Fruit fly (Drosophila melanogaster) whole organism, wandering third instar larva: Measurements from ENCODE around the gene CG4935.

Source experiments
- Abd-B ChIP-seq: fragments of >200 bp; optimal IDR thresholded peaks from 2 replicates; lab custom pipeline; 2017; ENCODE audit warnings: missing biosample characterization, missing genetic modification characterization
- CG32264 ChIP-seq: fragments of 200-800 bp; sonication (Bioruptor generic); optimal IDR thresholded peaks from 2 replicates; lab custom pipeline; 2016; ENCODE audit warnings: missing biosample characterization, missing genetic modification characterization
- CrebA ChIP-seq: fragments of 200-800 bp; sonication (Bioruptor generic); optimal IDR thresholded peaks from 2 replicates; lab custom pipeline; 2016; ENCODE audit warnings: missing biosample characterization, mild to moderate bottlenecking, missing genetic modification characterization, borderline replicate concordance
- Dfd ChIP-seq: fragments of >200 bp; optimal IDR thresholded peaks from 2 replicates; lab custom pipeline; 2017; ENCODE audit warnings: missing biosample characterization, missing genetic modification characterization
- Dif ChIP-seq: fragments of 200-275, 200-300 bp; sonication (Bioruptor generic); optimal IDR thresholded peaks from 2 replicates; lab custom pipeline; 2018; ENCODE audit warnings: missing biosample characterization, missing genetic modification characterization; ENCODE audit not compliant: partially characterized antibody
- GATAd ChIP-seq: sonication (Bioruptor generic); optimal IDR thresholded peaks from 2 replicates; lab custom pipeline; 2016; ENCODE audit warnings: missing biosample characterization, missing genetic modification characterization
- HLH106 ChIP-seq: fragments of 200-800 bp; optimal IDR thresholded peaks from 3 replicates; lab custom pipeline; 2019; ENCODE audit warnings: missing biosample characterization, mild to moderate bottlenecking, missing genetic modification characterization, moderate library complexity
- Hnf4 ChIP-seq: fragments of 200-800 bp; sonication (Bioruptor generic); optimal IDR thresholded peaks from 2 replicates; lab custom pipeline; 2016; ENCODE audit warnings: missing biosample characterization, mild to moderate bottlenecking, missing genetic modification characterization
- Hr78 ChIP-seq: fragments of >200 bp; optimal IDR thresholded peaks from 2 replicates; lab custom pipeline; 2017; ENCODE audit warnings: missing biosample characterization, missing genetic modification characterization
- Hr83 ChIP-seq: fragments of 200-300 bp; sonication (Bioruptor generic); optimal IDR thresholded peaks from 2 replicates; lab custom pipeline; 2016; ENCODE audit warnings: missing biosample characterization, mild to moderate bottlenecking, missing genetic modification characterization, moderate library complexity; ENCODE audit not compliant: poor library complexity, severe bottlenecking
- Jra ChIP-seq: sonication (Bioruptor generic); optimal IDR thresholded peaks from 2 replicates; lab custom pipeline; 2016; ENCODE audit warnings: missing biosample characterization, missing genetic modification characterization
- Myc ChIP-seq: fragments of >200 bp; optimal IDR thresholded peaks from 2 replicates; lab custom pipeline; 2017
- N ChIP-seq: fragments of >200 bp; optimal IDR thresholded peaks from 2 replicates; lab custom pipeline; 2018; ENCODE audit warnings: missing biosample characterization, missing external identifiers, missing genetic modification characterization
- OdsH ChIP-seq: fragments of 200-800 bp; sonication (Bioruptor generic); optimal IDR thresholded peaks from 2 replicates; lab custom pipeline; 2016; ENCODE audit warnings: missing biosample characterization, mild to moderate bottlenecking, missing genetic modification characterization
- Rel ChIP-seq, 2 experiments: fragments of 200-800 bp; sonication (Bioruptor generic) in 1 of 2; optimal IDR thresholded peaks; 2 replicates in 1 of 2; 3 replicates in 1 of 2; lab custom pipeline; 2016 to 2019; ENCODE audit warnings: mild to moderate bottlenecking in 2 of 2, missing biosample characterization in 2 of 2, missing genetic modification characterization in 2 of 2, moderate library complexity in 1 of 2
- Sp1 ChIP-seq: fragments of 200-800 bp; sonication (Bioruptor generic); optimal IDR thresholded peaks from 3 replicates; lab custom pipeline; 2019; ENCODE audit warnings: missing biosample characterization, mild to moderate bottlenecking, missing genetic modification characterization, moderate library complexity
- Vsx2 ChIP-seq: fragments of 200-300, 225-300 bp; sonication (Bioruptor generic); optimal IDR thresholded peaks from 2 replicates; lab custom pipeline; 2018; ENCODE audit warnings: missing biosample characterization, missing genetic modification characterization; ENCODE audit not compliant: partially characterized antibody
- br ChIP-seq: fragments of 200-800 bp; sonication (Bioruptor generic); optimal IDR thresholded peaks from 2 replicates; lab custom pipeline; 2016; ENCODE audit warnings: missing biosample characterization, missing genetic modification characterization
- brk ChIP-seq: fragments of 200-800 bp; sonication (Bioruptor generic); optimal IDR thresholded peaks from 2 replicates; lab custom pipeline; 2016; ENCODE audit warnings: missing biosample characterization, mild to moderate bottlenecking, missing genetic modification characterization
- dl ChIP-seq, 2 experiments: fragments of 175-275, 200-275 bp in 1 of 2; fragments of 200-275 bp in 1 of 2; sonication (Bioruptor generic); optimal IDR thresholded peaks; lab custom pipeline; 2018; ENCODE audit warnings: mild to moderate bottlenecking in 2 of 2, missing biosample characterization in 2 of 2, missing genetic modification characterization in 2 of 2, moderate library complexity in 2 of 2; ENCODE audit not compliant: partially characterized antibody in 2 of 2, insufficient read depth in 1 of 2
- dmrt93B ChIP-seq: fragments of 200-800 bp; sonication (Bioruptor generic); optimal IDR thresholded peaks from 2 replicates; lab custom pipeline; 2018; ENCODE audit warnings: missing biosample characterization, mild to moderate bottlenecking, missing genetic modification characterization
- dsf ChIP-seq: sonication (Bioruptor generic); optimal IDR thresholded peaks from 2 replicates; lab custom pipeline; 2016; ENCODE audit warnings: missing biosample characterization, missing genetic modification characterization, borderline replicate concordance
- ey ChIP-seq: fragments of 200-800 bp; sonication (Bioruptor generic); optimal IDR thresholded peaks from 2 replicates; lab custom pipeline; 2016; ENCODE audit warnings: missing biosample characterization, missing genetic modification characterization
- foxo ChIP-seq, 2 experiments: fragments of 200-800 bp; sonication (Bioruptor generic); optimal IDR thresholded peaks; 2 replicates in 1 of 2; 3 replicates in 1 of 2; lab custom pipeline; 2016 to 2017; ENCODE audit warnings: missing biosample characterization in 2 of 2, missing genetic modification characterization in 2 of 2
- fru ChIP-seq: fragments of 200-800 bp; sonication (Bioruptor generic); optimal IDR thresholded peaks from 3 replicates; lab custom pipeline; 2016; ENCODE audit warnings: missing biosample characterization, mild to moderate bottlenecking, missing genetic modification characterization
- h ChIP-seq: fragments of 200-800 bp; sonication (Bioruptor generic); optimal IDR thresholded peaks from 3 replicates; lab custom pipeline; 2016; ENCODE audit warnings: missing biosample characterization, mild to moderate bottlenecking, missing genetic modification characterization
- jim ChIP-seq: fragments of 175-275, 200-325 bp; sonication (Bioruptor generic); optimal IDR thresholded peaks from 2 replicates; lab custom pipeline; 2016; ENCODE audit warnings: missing biosample characterization, mild to moderate bottlenecking, missing genetic modification characterization
- lola ChIP-seq: fragments of >200 bp; optimal IDR thresholded peaks from 2 replicates; lab custom pipeline; 2017; ENCODE audit warnings: missing biosample characterization, missing genetic modification characterization
- pan ChIP-seq: fragments of >200 bp; optimal IDR thresholded peaks from 2 replicates; lab custom pipeline; 2017
- psq ChIP-seq: fragments of 200-800 bp; sonication (Bioruptor generic); optimal IDR thresholded peaks from 3 replicates; lab custom pipeline; 2017; ENCODE audit warnings: missing biosample characterization, mild to moderate bottlenecking, missing genetic modification characterization, moderate library complexity
- rgr ChIP-seq: fragments of 200-800 bp; sonication (Bioruptor generic); optimal IDR thresholded peaks from 3 replicates; lab custom pipeline; 2016; ENCODE audit warnings: missing biosample characterization, mild to moderate bottlenecking, missing genetic modification characterization
- sv ChIP-seq: fragments of 200-800 bp; sonication (Bioruptor generic); optimal IDR thresholded peaks from 3 replicates; lab custom pipeline; 2016; ENCODE audit warnings: missing biosample characterization, missing genetic modification characterization
- tai ChIP-seq: sonication (Bioruptor generic); optimal IDR thresholded peaks from 2 replicates; lab custom pipeline; 2016; ENCODE audit warnings: missing biosample characterization, missing genetic modification characterization
- usp ChIP-seq: fragments of >200 bp; optimal IDR thresholded peaks from 2 replicates; lab custom pipeline; 2017; ENCODE audit warnings: missing biosample characterization, missing genetic modification characterization
- woc ChIP-seq: sonication (Bioruptor generic); optimal IDR thresholded peaks from 2 replicates; lab custom pipeline; 2016; ENCODE audit warnings: missing biosample characterization, mild to moderate bottlenecking, missing genetic modification characterization

The CG4935 gene

dm6 chr2L:16288393-16288731, 26.4 kb downstream of the CG4935 start:
- TF ChIP-seq fru (GFP tag; lab: Kevin White, UChicago) (no peak), HLH106 (tag; lab: Kevin White, UChicago) (no peak), Jra (GFP tag; lab: Kevin White, UChicago) (no peak), Dfd (GFP tag; lab: Kevin White, UChicago) (no peak), GATAd (GFP tag; lab: Kevin White, UChicago) (no peak), pan (no peak), rgr (GFP tag; lab: Kevin White, UChicago) (no peak), Dif (no peak), tai (GFP tag; lab: Kevin White, UChicago) (no peak), Hr78 (GFP tag; lab: Kevin White, UChicago) (no peak), dsf (no peak), Rel (GFP tag; optimal IDR thresholded peaks at IDR 0.05; lab: Kevin White, UChicago) (no peak), Rel (tag; optimal IDR thresholded peaks at IDR 0.05; lab: Kevin White, UChicago) (no peak)

- no peak for TF ChIP-seq CG32264 (GFP tag; lab: Kevin White, UChicago)
- no peak for TF ChIP-seq Hnf4
- TF ChIP-seq dsf = no peak
These were observed 29.0 kb downstream of the CG4935 start, which contains the start of gene CG17329 for dm6 chr2L:16290984-16291383. TSS of gene CG17329 (plus strand) at chr2L:16291284.

DNA sequence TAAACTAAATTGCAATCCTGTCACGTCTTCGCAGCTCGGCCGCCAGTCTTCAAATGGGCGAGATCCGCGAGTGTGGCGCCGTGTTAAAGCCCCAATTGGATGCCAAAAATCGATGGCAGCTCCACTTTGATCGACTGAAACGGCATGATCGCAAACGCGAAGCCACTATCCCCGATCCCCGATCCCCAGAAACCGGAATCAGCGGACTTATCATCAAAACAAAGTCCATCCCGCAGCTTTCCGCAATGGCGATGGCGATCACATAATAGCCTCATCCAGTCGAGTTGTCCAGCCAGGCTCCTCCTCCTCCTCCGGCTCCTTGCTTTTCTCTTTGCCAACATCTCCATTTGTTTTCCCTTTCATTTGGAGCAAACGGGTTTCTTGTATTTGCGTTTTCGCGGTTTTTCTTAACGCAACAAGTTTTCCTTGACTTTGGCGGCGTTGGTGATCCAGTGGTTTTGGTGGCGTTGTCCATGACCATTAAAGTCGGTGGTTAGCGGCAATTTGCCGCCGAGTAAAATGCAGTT, 31.1 kb downstream of the CG4935 start, which contains the start of gene CG13258:
Gene CG13258, minus strand, starts transcription at position 51 of the 527 bp plus-strand sequence.
- TF ChIP-seq CrebA (GFP tag; lab: Kevin White, UChicago) = no peak
- TF ChIP-seq Sp1 (GFP tag; lab: Kevin White, UChicago) = no peak
- no peak for TF ChIP-seq sv (GFP tag; lab: Kevin White, UChicago)
- no peak for TF ChIP-seq dmrt93B (GFP tag; lab: Kevin White, UChicago)
- no peak for TF ChIP-seq Hr83 (GFP tag; lab: Kevin White, UChicago)
- TF ChIP-seq psq = no peak
- no peak for TF ChIP-seq lola
- TF ChIP-seq woc (GFP tag; lab: Kevin White, UChicago) = no peak
- no peak for TF ChIP-seq Jra (GFP tag; lab: Kevin White, UChicago)
- TF ChIP-seq h (GFP tag; lab: Kevin White, UChicago) = no peak
- no peak for TF ChIP-seq Abd-B (GFP tag; lab: Kevin White, UChicago)
- TF ChIP-seq dsf = no peak
- TF ChIP-seq Myc (lab: Kevin White, UChicago) = no peak
- no peak for TF ChIP-seq rgr (GFP tag; lab: Kevin White, UChicago)
- TF ChIP-seq HLH106 (tag; lab: Kevin White, UChicago) = no peak
- TF ChIP-seq Hnf4 = no peak
- no peak for TF ChIP-seq Vsx2 (GFP tag; lab: Kevin White, UChicago)
- TF ChIP-seq Dif = no peak

DNA sequence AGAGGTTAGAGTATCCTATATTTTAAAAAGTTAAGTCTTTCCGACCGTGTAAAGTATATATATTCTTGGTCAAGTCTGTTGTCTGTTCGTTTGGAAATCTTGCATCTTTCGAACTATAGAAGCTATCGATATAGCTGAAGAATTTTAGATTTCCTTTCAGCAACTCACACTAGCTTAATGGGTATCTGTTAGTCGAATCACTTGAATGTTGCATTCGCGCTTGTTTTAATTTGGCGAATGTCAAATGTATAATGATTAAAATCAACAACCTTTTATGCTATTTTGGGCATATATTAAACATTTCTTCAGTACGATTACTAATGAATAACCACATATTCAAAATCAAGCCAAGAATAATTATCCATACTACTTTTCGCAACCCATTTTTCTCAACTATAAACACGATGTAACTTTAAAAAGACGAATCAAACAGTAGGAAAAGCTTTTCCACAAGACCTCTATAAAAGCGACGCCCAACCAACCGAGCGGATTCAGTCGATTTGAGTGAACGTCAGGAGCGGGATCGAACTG, 31.8 kb downstream of the CG4935 start, which contains the start of gene Cyp303a1:
Gene Cyp303a1, plus strand, starts transcription at position 481 of the 531 bp plus-strand sequence.
- no peak for TF ChIP-seq tai (GFP tag; lab: Kevin White, UChicago)

- TF ChIP-seq HLH106 (tag; lab: Kevin White, UChicago) (peak; percentile 81), rgr (GFP tag; lab: Kevin White, UChicago) (peak; percentile 74), Hr83 (GFP tag; lab: Kevin White, UChicago) (no peak), Hnf4 (peak; percentile 67), pan (no peak), dl (GFP tag; optimal IDR thresholded peaks at IDR 0.05; lab: Kevin White, UChicago; ENCODE audit: insufficient read depth in 1 of 2, partially characterized antibody in 2 of 2) (no peak), CG32264 (GFP tag; lab: Kevin White, UChicago) (no peak), dsf (peak; percentile 31), GATAd (GFP tag; lab: Kevin White, UChicago) (no peak), br (GFP tag; lab: Kevin White, UChicago) (no peak), brk (no peak), psq (peak; percentile 59), tai (GFP tag; lab: Kevin White, UChicago) (no peak), OdsH (GFP tag; lab: Kevin White, UChicago) (peak; percentile 66), fru (GFP tag; lab: Kevin White, UChicago) (no peak), CrebA (GFP tag; lab: Kevin White, UChicago) (no peak), Dif (peak; percentile 6), Hr78 (GFP tag; lab: Kevin White, UChicago) (no peak), dmrt93B (GFP tag; lab: Kevin White, UChicago) (no peak), ey (peak; percentile 66), Jra (GFP tag; lab: Kevin White, UChicago) (peak; percentile 20), Rel (GFP tag; optimal IDR thresholded peaks at IDR 0.05; lab: Kevin White, UChicago) (no peak), Rel (tag; optimal IDR thresholded peaks at IDR 0.05; lab: Kevin White, UChicago) (peak; percentile 19), sv (GFP tag; lab: Kevin White, UChicago) (peak; percentile 66), h (GFP tag; lab: Kevin White, UChicago) (no peak), N (GFP tag; lab: Kevin White, UChicago) (no peak), foxo (GFP tag; optimal IDR thresholded peaks at IDR 0.05; lab: Kevin White, UChicago) (peak in 1 of 2 experiments; percentile 81), usp (GFP tag; lab: Kevin White, UChicago) (no peak), jim (GFP tag; lab: Kevin White, UChicago) (no peak)
These were observed 37.7 kb downstream of the CG4935 start, which contains the start of the genes heix and CG17328 for dm6 chr2L:16299466-16300311. TSS of gene heix (minus strand) at chr2L:16299858. TSS of gene CG17328 (plus strand) at chr2L:16299943.
